Fruit fly (Drosophila melanogaster) Kc167 (cell line): ENCODE measurements around the gene SNRPG.

Experiments used
- Myc ChIP-seq: fragments of >200 bp; optimal IDR thresholded peaks from 2 replicates; lab custom pipeline; 2017; ENCODE audit warnings: missing external identifiers
- Sin3A ChIP-seq: fragments of >200 bp; optimal IDR thresholded peaks from 2 replicates; lab custom pipeline; 2018; ENCODE audit warnings: missing external identifiers
- h ChIP-seq: fragments of >200 bp; optimal IDR thresholded peaks from 3 replicates; lab custom pipeline; 2018; ENCODE audit warnings: missing external identifiers
- insv ChIP-seq: fragments of >200 bp; optimal IDR thresholded peaks from 3 replicates; lab custom pipeline; 2018; ENCODE audit warnings: missing external identifiers
- psq ChIP-seq: fragments of >200 bp; optimal IDR thresholded peaks from 2 replicates; lab custom pipeline; 2017; ENCODE audit warnings: missing external identifiers
- ttk ChIP-seq: sonication (Bioruptor generic); optimal IDR thresholded peaks from 2 replicates; lab custom pipeline; 2017; ENCODE audit warnings: missing external identifiers

DNA sequence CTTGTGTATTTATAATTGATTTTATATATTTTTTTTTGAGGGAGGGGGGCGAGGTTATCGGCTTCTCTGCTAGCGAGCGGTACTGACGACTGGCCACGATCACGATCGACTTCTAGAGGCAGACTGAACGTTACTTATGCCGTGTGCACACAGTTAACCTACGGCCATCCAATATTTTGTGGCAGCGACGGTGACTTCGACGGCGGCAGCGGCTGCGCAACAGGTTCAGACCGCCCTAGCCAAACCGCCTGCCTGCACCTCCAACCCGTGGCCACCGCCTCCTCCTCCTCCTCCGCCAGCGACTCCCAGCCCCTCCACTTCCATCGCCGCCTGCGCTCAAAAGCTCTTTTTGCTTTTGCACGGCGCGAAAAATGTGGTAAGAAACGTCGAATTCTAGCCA lies 18.8 kb downstream of the SNRPG start, which contains the start of gene CG9782:
- TF ChIP-seq psq = no peak
- TF ChIP-seq insv (lab: Kevin White, UChicago) = no peak
- TF ChIP-seq Sin3A (lab: Kevin White, UChicago) = no peak
- TF ChIP-seq Myc (lab: Kevin White, UChicago) = no peak
- no peak for TF ChIP-seq h (lab: Kevin White, UChicago)
- TF ChIP-seq ttk (lab: Kevin White, UChicago) = no peak
